Worm (Caenorhabditis elegans) whole organism, mixed stage, embryonic: ENCODE measurements around the gene hacl-1.

Experiments used
- nhr-12 ChIP-seq: fragments of 150-350 bp; optimal IDR thresholded peaks from 2 replicates; lab custom pipeline; 2014; ENCODE audit warnings: missing biosample characterization, missing genetic modification characterization
- nhr-237 ChIP-seq: fragments of 150-350 bp; optimal IDR thresholded peaks from 2 replicates; lab custom pipeline; 2014; ENCODE audit warnings: missing biosample characterization, missing genetic modification characterization
- nhr-28 ChIP-seq: fragments of 150-350 bp; optimal IDR thresholded peaks from 2 replicates; lab custom pipeline; 2014; ENCODE audit warnings: missing biosample characterization, missing genetic modification characterization
- nhr-76 ChIP-seq: sonication (generic microtip); optimal IDR thresholded peaks from 2 replicates; lab custom pipeline; 2017; ENCODE audit warnings: missing biosample characterization, missing genetic modification characterization
- sptf-1 ChIP-seq: sonication (generic microtip); optimal IDR thresholded peaks from 2 replicates; lab custom pipeline; 2017; ENCODE audit warnings: mild to moderate bottlenecking, missing genetic modification characterization, moderate library complexity, missing compliant biosample characterization
- tbx-8 ChIP-seq: fragments of 200-800 bp; sonication (Bioruptor generic); optimal IDR thresholded peaks from 2 replicates; lab custom pipeline; 2018; ENCODE audit warnings: mild to moderate bottlenecking, missing genetic modification characterization, moderate library complexity, missing compliant biosample characterization
- ztf-11 ChIP-seq: fragments of 150-350 bp; optimal IDR thresholded peaks from 2 replicates; lab custom pipeline; 2014; ENCODE audit warnings: missing biosample characterization, missing genetic modification characterization

ce11 chrII:11497365-11497764 lies 4.6 kb upstream of the hacl-1 start, which contains the start of gene B0334.5:
- TF ChIP-seq sptf-1 (tag; lab: Kevin White, UChicago) (no peak), ztf-11 (tag; lab: Kevin White, UChicago) (no peak), nhr-237 (tag; lab: Kevin White, UChicago) (no peak), nhr-28 (tag; lab: Kevin White, UChicago) (no peak), tbx-8 (GFP tag; lab: Kevin White, UChicago) (no peak), nhr-12 (tag; lab: Kevin White, UChicago) (no peak), nhr-76 (tag; lab: Kevin White, UChicago) (no peak)
